Worm (Caenorhabditis elegans) whole organism, mixed stage, embryonic: ENCODE results near the gene col-138.

Source experiments
- blmp-1 ChIP-seq: fragments of 150-350 bp; optimal IDR thresholded peaks from 2 replicates; lab custom pipeline; 2014; ENCODE audit warnings: missing biosample characterization, missing genetic modification characterization
- ces-1 ChIP-seq: fragments of 150-350 bp; optimal IDR thresholded peaks from 2 replicates; lab custom pipeline; 2014; ENCODE audit warnings: missing biosample characterization, missing genetic modification reagents, missing genetic modification characterization
- elt-1 ChIP-seq: sonication (generic microtip); optimal IDR thresholded peaks from 2 replicates; lab custom pipeline; 2017; ENCODE audit warnings: missing genetic modification characterization, mild to moderate bottlenecking, missing compliant biosample characterization, antibody characterized with exemption, moderate library complexity, borderline replicate concordance; ENCODE audit not compliant: insufficient read depth
- ham-2 ChIP-seq: fragments of 200-800 bp; sonication (Bioruptor generic); optimal IDR thresholded peaks from 2 replicates; lab custom pipeline; 2018; ENCODE audit warnings: mild to moderate bottlenecking, missing genetic modification characterization, missing compliant biosample characterization
- lin-13 ChIP-seq: fragments of 150-350 bp; optimal IDR thresholded peaks from 2 replicates; lab custom pipeline; 2014; ENCODE audit warnings: missing biosample characterization, missing genetic modification characterization
- lsy-2 ChIP-seq: fragments of 150-350 bp; optimal IDR thresholded peaks from 2 replicates; lab custom pipeline; 2014; ENCODE audit warnings: missing biosample characterization, missing genetic modification characterization
- nhr-237 ChIP-seq: fragments of 150-350 bp; optimal IDR thresholded peaks from 2 replicates; lab custom pipeline; 2014; ENCODE audit warnings: missing biosample characterization, missing genetic modification characterization
- pha-4 ChIP-seq: fragments of 150-350 bp; optimal IDR thresholded peaks from 2 replicates; lab custom pipeline; 2018; ENCODE audit warnings: missing biosample characterization, missing genetic modification reagents, missing genetic modification characterization
- snpc-4 ChIP-seq: fragments of 150-350 bp; optimal IDR thresholded peaks from 2 replicates; lab custom pipeline; 2014; ENCODE audit warnings: missing biosample characterization, missing genetic modification characterization
- unc-62 ChIP-seq: fragments of 150-350 bp; optimal IDR thresholded peaks from 2 replicates; lab custom pipeline; 2014; ENCODE audit warnings: missing biosample characterization, missing genetic modification reagents, missing genetic modification characterization
- zip-8 ChIP-seq: fragments of 150-350 bp; optimal IDR thresholded peaks from 2 replicates; lab custom pipeline; 2014; ENCODE audit warnings: missing biosample characterization, missing genetic modification characterization
- ztf-11 ChIP-seq: fragments of 150-350 bp; optimal IDR thresholded peaks from 2 replicates; lab custom pipeline; 2014; ENCODE audit warnings: missing biosample characterization, missing genetic modification characterization

DNA sequence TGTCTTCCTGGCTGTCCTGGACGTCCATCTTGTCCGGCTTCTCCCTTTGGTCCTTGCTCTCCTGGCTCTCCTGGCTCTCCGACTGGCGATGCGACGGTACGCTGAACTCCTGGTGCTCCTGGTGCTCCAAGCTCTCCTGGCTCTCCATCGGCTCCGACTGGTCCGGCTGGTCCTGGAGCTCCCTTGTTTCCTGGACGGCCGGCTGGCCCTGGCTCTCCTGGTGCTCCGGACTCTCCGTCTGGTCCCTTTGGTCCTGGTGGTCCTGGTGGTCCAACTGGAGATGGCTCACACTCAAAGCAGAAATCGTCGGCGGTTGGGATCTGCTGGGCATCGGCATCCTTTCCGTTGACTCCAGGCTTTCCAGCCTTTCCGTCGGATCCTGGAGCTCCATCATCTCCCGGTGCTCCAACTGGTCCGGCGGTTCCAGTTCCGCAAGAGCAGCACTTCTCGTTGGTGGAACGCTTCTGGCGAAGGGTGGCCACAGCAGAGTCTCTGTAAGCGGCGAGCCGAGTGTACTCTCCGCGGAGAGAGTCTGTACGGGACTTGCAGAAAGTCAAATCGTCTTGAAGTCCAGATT lies 409 bp downstream of the col-138 start:
- TF ChIP-seq elt-1 (no peak), blmp-1 (tag; lab: Kevin White, UChicago) (no peak), snpc-4 (tag; lab: Kevin White, UChicago) (no peak), ham-2 (GFP tag; lab: Kevin White, UChicago) (no peak), pha-4 (tag; lab: Kevin White, UChicago) (no peak), ztf-11 (tag; lab: Kevin White, UChicago) (no peak), unc-62 (GFP tag; lab: Kevin White, UChicago) (no peak), lsy-2 (tag; lab: Kevin White, UChicago) (no peak), lin-13 (tag; lab: Kevin White, UChicago) (no peak), zip-8 (no peak), ces-1 (GFP tag; lab: Kevin White, UChicago) (no peak), nhr-237 (no peak)
